Worm (Caenorhabditis elegans): Measurements from ENCODE around the gene D2062.13.
A peak's percentile ranks its signal among the peaks of the same experiment; 100 is the strongest.
"Not testable (repeated sequence)": the region's sequence is repeated elsewhere in the genome, so short reads cannot be mapped to it uniquely, and the experiment has no call there.

D2062.13 gene

ce11 chrII:2612278-2612677, at the start of gene D2062.13:
D2062.13 (plus strand) TSS chrII:2612578.
- not testable (repeated sequence) for TF ChIP-seq cog-1 (tag; optimal IDR thresholded peaks at IDR 0.05); tab-1 (GFP tag; IDR thresholded peaks at IDR 0.05); med-1 (GFP tag; optimal IDR thresholded peaks at IDR 0.05; ENCODE audit: insufficient read depth)

- no peak for TF ChIP-seq med-1 (GFP tag; optimal IDR thresholded peaks at IDR 0.05; ENCODE audit: insufficient read depth)
- TF ChIP-seq cog-1 (tag; optimal IDR thresholded peaks at IDR 0.05) = no peak
- TF ChIP-seq ztf-29 (GFP tag; IDR thresholded peaks at IDR 0.05) = no peak
- no peak for TF ChIP-seq ztf-23 (GFP tag; IDR thresholded peaks at IDR 0.05)
- no peak for TF ChIP-seq T22C8.4 (GFP tag; IDR thresholded peaks at IDR 0.05)
- TF ChIP-seq flt-1 (GFP tag; IDR thresholded peaks at IDR 0.05) = no peak
- TF ChIP-seq ref-1 (GFP tag; conservative IDR thresholded peaks at IDR 0.05) = no peak
- no peak for TF ChIP-seq klf-2 (GFP tag; conservative IDR thresholded peaks at IDR 0.05)
- no peak for TF ChIP-seq tab-1 (GFP tag; IDR thresholded peaks at IDR 0.05)
Measured at ce11 chrII:2563973-2564372, 48.4 kb upstream of the D2062.13 start, which contains the start of gene nep-18. nep-18 (minus strand) TSS chrII:2564073.

- TF ChIP-seq ztf-23 (GFP tag; IDR thresholded peaks at IDR 0.05) = no peak
- no peak for TF ChIP-seq med-1 (GFP tag; optimal IDR thresholded peaks at IDR 0.05; ENCODE audit: insufficient read depth)
- TF ChIP-seq cog-1 (tag; optimal IDR thresholded peaks at IDR 0.05) = peak; percentile 49
- no peak for TF ChIP-seq ztf-29 (GFP tag; IDR thresholded peaks at IDR 0.05)
- TF ChIP-seq T22C8.4 (GFP tag; IDR thresholded peaks at IDR 0.05) = no peak
- no peak for TF ChIP-seq flt-1 (GFP tag; IDR thresholded peaks at IDR 0.05)
Measured at ce11 chrII:2564899-2565298, 47.5 kb upstream of the D2062.13 start, which contains the start of gene usp-39. usp-39 (plus strand) TSS chrII:2565275.

ce11 chrII:2578216-2578615, 34.2 kb upstream of the D2062.13 start:
- TF ChIP-seq ztf-23 (GFP tag; IDR thresholded peaks at IDR 0.05) = no peak
- TF ChIP-seq T22C8.4 (GFP tag; IDR thresholded peaks at IDR 0.05) = no peak
- TF ChIP-seq ztf-29 (GFP tag; IDR thresholded peaks at IDR 0.05) = no peak
- TF ChIP-seq cog-1 (tag; optimal IDR thresholded peaks at IDR 0.05) = no peak
- no peak for TF ChIP-seq flt-1 (GFP tag; IDR thresholded peaks at IDR 0.05)
- TF ChIP-seq tab-1 (GFP tag; IDR thresholded peaks at IDR 0.05) = no peak
- no peak for TF ChIP-seq med-1 (GFP tag; optimal IDR thresholded peaks at IDR 0.05; ENCODE audit: insufficient read depth)
- no peak for TF ChIP-seq ref-1 (GFP tag; conservative IDR thresholded peaks at IDR 0.05)
- TF ChIP-seq klf-2 (GFP tag; conservative IDR thresholded peaks at IDR 0.05) = no peak

ce11 chrII:2583044-2583443, 29.3 kb upstream of the D2062.13 start, which contains the start of gene sri-74:
sri-74 (minus strand) TSS chrII:2583144.
- TF ChIP-seq T22C8.4 (GFP tag; IDR thresholded peaks at IDR 0.05) (no peak), tab-1 (GFP tag; IDR thresholded peaks at IDR 0.05) (no peak), med-1 (GFP tag; optimal IDR thresholded peaks at IDR 0.05; ENCODE audit: insufficient read depth) (no peak), ref-1 (GFP tag; conservative IDR thresholded peaks at IDR 0.05) (no peak), ztf-23 (GFP tag; IDR thresholded peaks at IDR 0.05) (no peak), klf-2 (GFP tag; conservative IDR thresholded peaks at IDR 0.05) (no peak), flt-1 (GFP tag; IDR thresholded peaks at IDR 0.05) (no peak), ztf-29 (GFP tag; IDR thresholded peaks at IDR 0.05) (no peak), cog-1 (tag; optimal IDR thresholded peaks at IDR 0.05) (no peak)

ce11 chrII:2585493-2585892, 26.9 kb upstream of the D2062.13 start, which contains the start of gene sri-36:
sri-36 (minus strand) TSS chrII:2585593.
- TF ChIP-seq klf-2 (GFP tag; conservative IDR thresholded peaks at IDR 0.05) (no peak), flt-1 (GFP tag; IDR thresholded peaks at IDR 0.05) (no peak), cog-1 (tag; optimal IDR thresholded peaks at IDR 0.05) (no peak), ztf-23 (GFP tag; IDR thresholded peaks at IDR 0.05) (no peak), ztf-29 (GFP tag; IDR thresholded peaks at IDR 0.05) (no peak), ref-1 (GFP tag; conservative IDR thresholded peaks at IDR 0.05) (no peak), T22C8.4 (GFP tag; IDR thresholded peaks at IDR 0.05) (no peak), tab-1 (GFP tag; IDR thresholded peaks at IDR 0.05) (no peak), med-1 (GFP tag; optimal IDR thresholded peaks at IDR 0.05; ENCODE audit: insufficient read depth) (no peak)

ce11 chrII:2586861-2587554, 25.4 kb upstream of the D2062.13 start, which contains the start of the genes F33H12.7 and sri-39:
F33H12.7 (minus strand) TSS chrII:2586911.
sri-39 (plus strand) TSS chrII:2587504.
- TF ChIP-seq med-1 (GFP tag; optimal IDR thresholded peaks at IDR 0.05; ENCODE audit: insufficient read depth) = no peak
- TF ChIP-seq klf-2 (GFP tag; conservative IDR thresholded peaks at IDR 0.05) = no peak
- TF ChIP-seq flt-1 (GFP tag; IDR thresholded peaks at IDR 0.05) = no peak
- TF ChIP-seq ztf-23 (GFP tag; IDR thresholded peaks at IDR 0.05) = no peak
- no peak for TF ChIP-seq ztf-29 (GFP tag; IDR thresholded peaks at IDR 0.05)

ce11 chrII:2600176-2600575, 12.2 kb upstream of the D2062.13 start, which contains the start of gene F33H12.1:
F33H12.1 (plus strand) TSS chrII:2600476.
- TF ChIP-seq tab-1 (GFP tag; IDR thresholded peaks at IDR 0.05); med-1 (GFP tag; optimal IDR thresholded peaks at IDR 0.05; ENCODE audit: insufficient read depth); ztf-23 (GFP tag; IDR thresholded peaks at IDR 0.05): not testable (repeated sequence)

- TF ChIP-seq flt-1 (GFP tag; IDR thresholded peaks at IDR 0.05) (no peak), klf-2 (GFP tag; conservative IDR thresholded peaks at IDR 0.05) (no peak), ztf-23 (GFP tag; IDR thresholded peaks at IDR 0.05) (no peak), T22C8.4 (GFP tag; IDR thresholded peaks at IDR 0.05) (no peak), ref-1 (GFP tag; conservative IDR thresholded peaks at IDR 0.05) (no peak), med-1 (GFP tag; optimal IDR thresholded peaks at IDR 0.05; ENCODE audit: insufficient read depth) (no peak), tab-1 (GFP tag; IDR thresholded peaks at IDR 0.05) (no peak), ztf-29 (GFP tag; IDR thresholded peaks at IDR 0.05) (no peak), cog-1 (tag; optimal IDR thresholded peaks at IDR 0.05) (no peak)
Measured at ce11 chrII:2600931-2601330, 11.4 kb upstream of the D2062.13 start.

- TF ChIP-seq ref-1 (GFP tag; conservative IDR thresholded peaks at IDR 0.05) (no peak), ztf-29 (GFP tag; IDR thresholded peaks at IDR 0.05) (no peak), med-1 (GFP tag; optimal IDR thresholded peaks at IDR 0.05; ENCODE audit: insufficient read depth) (no peak), cog-1 (tag; optimal IDR thresholded peaks at IDR 0.05) (no peak), ztf-23 (GFP tag; IDR thresholded peaks at IDR 0.05) (no peak), T22C8.4 (GFP tag; IDR thresholded peaks at IDR 0.05) (no peak), flt-1 (GFP tag; IDR thresholded peaks at IDR 0.05) (no peak), klf-2 (GFP tag; conservative IDR thresholded peaks at IDR 0.05) (no peak), tab-1 (GFP tag; IDR thresholded peaks at IDR 0.05) (no peak)
Measured at ce11 chrII:2605319-2605718, 7.1 kb upstream of the D2062.13 start, which contains the start of gene sri-77. sri-77 (minus strand) TSS chrII:2605419.

Data from whole organism, midembryonic.